Worm (Caenorhabditis elegans): Measurements from ENCODE around the gene F54B11.5.

Gene F54B11.5

ce11 chrX:13631122-13631672 is 35.3 kb upstream of the F54B11.5 start, which contains the start of gene nlg-1:
Gene nlg-1 (minus strand): TSS chrX:13631172.
- TF ChIP-seq fkh-10 (GFP tag; optimal IDR thresholded peaks at IDR 0.05) (peak; percentile 66), nhr-48 (tag; optimal IDR thresholded peaks at IDR 0.05) (no peak)

- TF ChIP-seq nhr-237 (tag; optimal IDR thresholded peaks at IDR 0.05) (no peak), mdt-29 (GFP tag; IDR thresholded peaks at IDR 0.05) (no peak), ztf-11 (tag; optimal IDR thresholded peaks at IDR 0.05) (no peak), ceh-28 (tag; optimal IDR thresholded peaks at IDR 0.05) (no peak), snpc-4 (tag; optimal IDR thresholded peaks at IDR 0.05) (no peak), set-16 (GFP tag; IDR thresholded peaks at IDR 0.05) (no peak), nhr-48 (tag; optimal IDR thresholded peaks at IDR 0.05) (no peak), T26A8.4 (GFP tag; IDR thresholded peaks at IDR 0.05) (no peak), lin-1 (GFP tag; IDR thresholded peaks at IDR 0.05) (no peak), sdz-12 (GFP tag; optimal IDR thresholded peaks at IDR 0.05) (no peak), Y5F2A.4 (GFP tag; optimal IDR thresholded peaks at IDR 0.05) (no peak), dmd-6 (GFP tag; IDR thresholded peaks at IDR 0.05) (no peak)
These were observed 25.8 kb upstream of the F54B11.5 start, which contains the start of gene Y12A6A.1 for ce11 chrX:13621628-13622027. Gene Y12A6A.1 (minus strand): TSS chrX:13621728.

ce11 chrX:13618574-13618973 is 22.7 kb upstream of the F54B11.5 start, which contains the start of gene nlp-53:
Gene nlp-53 (plus strand): TSS chrX:13618874.
- TF ChIP-seq ces-1 (GFP tag; optimal IDR thresholded peaks at IDR 0.05) (no peak), nhr-76 (tag; optimal IDR thresholded peaks at IDR 0.05) (no peak), ama-1 (optimal IDR thresholded peaks at IDR 0.05) (no peak), unc-62 (GFP tag; optimal IDR thresholded peaks at IDR 0.05 in 1 of 2) (peak in 1 of 2 experiments; percentile 41), unc-62 (tag; optimal IDR thresholded peaks at IDR 0.05) (no peak), mes-2 (tag; optimal IDR thresholded peaks at IDR 0.05; ENCODE audit: poor library complexity, severe bottlenecking) (no peak), Y48G9A.11 (GFP tag; IDR thresholded peaks at IDR 0.05) (no peak)

ce11 chrX:13615181-13615580 is 19.3 kb upstream of the F54B11.5 start:
- TF ChIP-seq unc-62 (GFP tag; optimal IDR thresholded peaks at IDR 0.05 in 1 of 2): peak in 1 of 2 experiments; percentile 57
- no peak for TF ChIP-seq unc-62 (tag; optimal IDR thresholded peaks at IDR 0.05)
- TF ChIP-seq nhr-42 (GFP tag; IDR thresholded peaks at IDR 0.05): no peak

- TF ChIP-seq fkh-10 (GFP tag; optimal IDR thresholded peaks at IDR 0.05) (peak; percentile 52), D1046.2 (GFP tag; IDR thresholded peaks at IDR 0.05) (no peak)
These were observed 14.2 kb upstream of the F54B11.5 start for ce11 chrX:13610040-13610439.

- no peak for TF ChIP-seq ztf-7 (tag; optimal IDR thresholded peaks at IDR 0.05)
- no peak for TF ChIP-seq F26F4.8 (GFP tag; conservative IDR thresholded peaks at IDR 0.05)
- TF ChIP-seq dmd-9 (GFP tag; IDR thresholded peaks at IDR 0.05): no peak
- no peak for TF ChIP-seq zip-11 (GFP tag; IDR thresholded peaks at IDR 0.05)
These were observed 10.0 kb upstream of the F54B11.5 start for ce11 chrX:13605854-13606253.

- TF ChIP-seq set-16 (GFP tag; IDR thresholded peaks at IDR 0.05) (peak; percentile 13; the same call in 1 of the 2 replicates), aha-1 (tag) (peak; percentile 41), lin-1 (GFP tag; IDR thresholded peaks at IDR 0.05) (no peak), nhr-11 (tag; optimal IDR thresholded peaks at IDR 0.05) (peak; percentile 56), daf-16 (GFP tag; optimal IDR thresholded peaks at IDR 0.05) (peak in 1 of 2 experiments; percentile 28), daf-16 (tag; optimal IDR thresholded peaks at IDR 0.05) (no peak), nhr-6 (tag; optimal IDR thresholded peaks at IDR 0.05) (no peak), snpc-4 (tag; optimal IDR thresholded peaks at IDR 0.05) (no peak)
These were observed 9.2 kb upstream of the F54B11.5 start, which contains the start of gene F54B11.9 for ce11 chrX:13604946-13605617. Gene F54B11.9 (plus strand): TSS chrX:13605567.
